Worm (Caenorhabditis elegans) whole organism, L1 larva: ENCODE results near the gene sra-27.
A peak's percentile ranks its signal among the peaks of the same experiment; 100 is the strongest.

Experiments
- C04F5.9 ChIP-seq: sonication (generic microtip); optimal IDR thresholded peaks from 2 replicates; lab custom pipeline; 2016; ENCODE audit warnings: missing genetic modification characterization, missing compliant biosample characterization
- C16A3.4 ChIP-seq: fragments of 150-350 bp; optimal IDR thresholded peaks from 2 replicates; lab custom pipeline; 2014; ENCODE audit warnings: missing biosample characterization, missing genetic modification characterization
- C34B4.2 ChIP-seq: sonication (generic microtip); optimal IDR thresholded peaks from 2 replicates; lab custom pipeline; 2017; ENCODE audit warnings: mild to moderate bottlenecking, missing genetic modification characterization, missing compliant biosample characterization
- F16B12.6 ChIP-seq: fragments of 150-350 bp; optimal IDR thresholded peaks from 2 replicates; lab custom pipeline; 2014; ENCODE audit warnings: missing biosample characterization, missing genetic modification characterization
- aly-2 ChIP-seq: fragments of 150-350 bp; optimal IDR thresholded peaks from 2 replicates; lab custom pipeline; 2014; ENCODE audit warnings: missing biosample characterization, missing genetic modification characterization
- blmp-1 ChIP-seq: fragments of 150-350 bp; optimal IDR thresholded peaks from 2 replicates; lab custom pipeline; 2014; ENCODE audit warnings: missing biosample characterization, missing genetic modification characterization
- ceh-82 ChIP-seq, 3 experiments: fragments of 150-350 bp in 1 of 3; sonication (generic microtip) in 2 of 3; optimal IDR thresholded peaks; 2 replicates each; lab custom pipeline; 2014 to 2017; ENCODE audit warnings: missing biosample characterization in 3 of 3, missing genetic modification characterization in 3 of 3
- ceh-90 ChIP-seq: sonication (generic microtip); optimal IDR thresholded peaks from 2 replicates; lab custom pipeline; 2016; ENCODE audit warnings: missing genetic modification characterization, missing compliant biosample characterization
- ces-1 ChIP-seq: fragments of 150-350 bp; optimal IDR thresholded peaks from 2 replicates; lab custom pipeline; 2014; ENCODE audit warnings: missing biosample characterization, missing genetic modification reagents, missing genetic modification characterization
- dpl-1 ChIP-seq, 3 experiments: fragments of 150-350 bp in 2 of 3; sonication (generic microtip) in 1 of 3; optimal IDR thresholded peaks; 2 replicates each; lab custom pipeline; 2014 to 2017; ENCODE audit warnings: missing biosample characterization in 3 of 3, missing genetic modification characterization in 3 of 3, missing genetic modification reagents in 3 of 3
- efl-1 ChIP-seq, 4 experiments: fragments of 150-350 bp; optimal IDR thresholded peaks in 3 of 4; peaks in 1 of 4; 1 replicate in 1 of 4; 2 replicates in 3 of 4; lab custom pipeline; 2014; ENCODE audit warnings: missing biosample characterization in 2 of 4, missing genetic modification characterization in 2 of 4, missing genetic modification reagents in 2 of 4
- efl-3 ChIP-seq: fragments of 200-800 bp; sonication (Bioruptor generic); optimal IDR thresholded peaks from 2 replicates; lab custom pipeline; 2018; ENCODE audit warnings: mild to moderate bottlenecking, missing genetic modification characterization, missing compliant biosample characterization
- egl-27 ChIP-seq, 2 experiments: fragments of 150-350 bp in 1 of 2; sonication (generic microtip); optimal IDR thresholded peaks; 3 replicates each; lab custom pipeline; 2017 to 2018; ENCODE audit warnings: missing biosample characterization in 2 of 2, missing genetic modification characterization in 2 of 2, missing genetic modification reagents in 2 of 2
- elt-2 ChIP-seq: sonication (generic microtip); optimal IDR thresholded peaks from 2 replicates; lab custom pipeline; 2016; ENCODE audit warnings: missing genetic modification characterization, mild to moderate bottlenecking, inconsistent platforms, missing compliant biosample characterization, missing genetic modification reagents
- fkh-10 ChIP-seq: sonication (generic microtip); optimal IDR thresholded peaks from 2 replicates; lab custom pipeline; 2017; ENCODE audit warnings: missing biosample characterization, missing genetic modification reagents, missing genetic modification characterization
- fkh-8 ChIP-seq: sonication (generic microtip); optimal IDR thresholded peaks from 2 replicates; lab custom pipeline; 2016; ENCODE audit warnings: mild to moderate bottlenecking, missing genetic modification characterization, missing compliant biosample characterization
- fos-1 ChIP-seq: fragments of 150-350 bp; optimal IDR thresholded peaks from 2 replicates; lab custom pipeline; 2014; ENCODE audit warnings: missing biosample characterization, missing genetic modification characterization
- hlh-17 ChIP-seq: fragments of 200-800 bp; sonication (Bioruptor generic); optimal IDR thresholded peaks from 2 replicates; lab custom pipeline; 2018; ENCODE audit warnings: missing genetic modification characterization, mild to moderate bottlenecking, missing compliant biosample characterization, moderate library complexity, borderline replicate concordance
- isw-1 ChIP-seq: fragments of 200-800 bp; sonication (Bioruptor generic); IDR thresholded peaks from 2 replicates; pipeline ENCODE4 v1.3.6; 2022; ENCODE audit warnings: missing genetic modification characterization, missing compliant biosample characterization
- lin-14 ChIP-seq: fragments of 200-800 bp; sonication (Bioruptor generic); optimal IDR thresholded peaks from 2 replicates; lab custom pipeline; 2018; ENCODE audit warnings: mild to moderate bottlenecking, missing genetic modification characterization, moderate library complexity, missing compliant biosample characterization
- lin-35 ChIP-seq, 2 experiments: fragments of 150-350 bp; optimal IDR thresholded peaks; 2 replicates each; lab custom pipeline; 2014; ENCODE audit warnings: missing biosample characterization in 2 of 2, missing genetic modification characterization in 2 of 2, missing genetic modification reagents in 2 of 2
- lin-39 ChIP-seq: fragments of 150-350 bp; optimal IDR thresholded peaks from 2 replicates; lab custom pipeline; 2014; ENCODE audit warnings: missing biosample characterization, missing genetic modification reagents, missing genetic modification characterization
- mdl-1 ChIP-seq, 2 experiments: fragments of 150-350 bp; optimal IDR thresholded peaks; 2 replicates each; lab custom pipeline; 2014 to 2017; ENCODE audit warnings: missing biosample characterization in 2 of 2, missing genetic modification characterization in 2 of 2, inconsistent platforms in 1 of 2
- mef-2 ChIP-seq: fragments of 150-350 bp; optimal IDR thresholded peaks from 2 replicates; lab custom pipeline; 2014; ENCODE audit warnings: missing biosample characterization, missing genetic modification characterization
- mep-1 ChIP-seq: fragments of 150-350 bp; optimal IDR thresholded peaks from 2 replicates; lab custom pipeline; 2014; ENCODE audit warnings: missing biosample characterization, missing genetic modification characterization
- nhr-11 ChIP-seq: fragments of 150-350 bp; optimal IDR thresholded peaks from 2 replicates; lab custom pipeline; 2014; ENCODE audit warnings: missing biosample characterization, missing genetic modification characterization
- nhr-12 ChIP-seq: sonication (generic microtip); optimal IDR thresholded peaks from 2 replicates; lab custom pipeline; 2017; ENCODE audit warnings: missing biosample characterization, missing genetic modification characterization
- nhr-20 ChIP-seq: sonication (generic microtip); optimal IDR thresholded peaks from 2 replicates; lab custom pipeline; 2016; ENCODE audit warnings: mild to moderate bottlenecking, missing genetic modification characterization, missing compliant biosample characterization
- nhr-71 ChIP-seq: sonication (generic microtip); optimal IDR thresholded peaks from 2 replicates; lab custom pipeline; 2016; ENCODE audit warnings: mild to moderate bottlenecking, missing genetic modification characterization, moderate library complexity, missing compliant biosample characterization
- nhr-85 ChIP-seq: sonication (generic microtip); peaks from one replicate; lab custom pipeline; 2016; ENCODE audit warnings: missing genetic modification characterization, inconsistent platforms, missing compliant biosample characterization
- pqm-1 ChIP-seq: sonication (generic microtip); optimal IDR thresholded peaks from 3 replicates; lab custom pipeline; 2017; ENCODE audit warnings: missing biosample characterization, missing genetic modification characterization
- rnt-1 ChIP-seq: sonication (generic microtip); optimal IDR thresholded peaks from 2 replicates; lab custom pipeline; 2016; ENCODE audit warnings: mild to moderate bottlenecking, missing genetic modification characterization, moderate library complexity, missing compliant biosample characterization
- sox-4 ChIP-seq: sonication (generic microtip); optimal IDR thresholded peaks from 2 replicates; lab custom pipeline; 2016; ENCODE audit warnings: missing genetic modification characterization, missing compliant biosample characterization
- swsn-7 ChIP-seq: sonication (generic microtip); optimal IDR thresholded peaks from 2 replicates; lab custom pipeline; 2016; ENCODE audit warnings: missing genetic modification characterization, missing compliant biosample characterization
- unc-130 ChIP-seq: fragments of 150-350 bp; optimal IDR thresholded peaks from 2 replicates; lab custom pipeline; 2017; ENCODE audit warnings: missing biosample characterization, missing genetic modification characterization, inconsistent platforms
- unc-62 ChIP-seq: fragments of 150-350 bp; optimal IDR thresholded peaks from 2 replicates; lab custom pipeline; 2014; ENCODE audit warnings: missing biosample characterization, missing genetic modification reagents, missing genetic modification characterization
- vab-15 ChIP-seq: sonication (generic microtip); optimal IDR thresholded peaks from 2 replicates; lab custom pipeline; 2017; ENCODE audit warnings: missing genotype, mild to moderate bottlenecking, missing genetic modification characterization, missing compliant biosample characterization
- xbp-1 ChIP-seq: sonication (generic microtip); optimal IDR thresholded peaks from 2 replicates; lab custom pipeline; 2016; ENCODE audit warnings: missing genetic modification characterization, missing compliant biosample characterization
- zip-4 ChIP-seq: fragments of 200-800 bp; sonication (Bioruptor generic); optimal IDR thresholded peaks from 2 replicates; lab custom pipeline; 2018; ENCODE audit warnings: mild to moderate bottlenecking, missing genetic modification characterization, moderate library complexity, missing compliant biosample characterization

The sra-27 gene

DNA sequence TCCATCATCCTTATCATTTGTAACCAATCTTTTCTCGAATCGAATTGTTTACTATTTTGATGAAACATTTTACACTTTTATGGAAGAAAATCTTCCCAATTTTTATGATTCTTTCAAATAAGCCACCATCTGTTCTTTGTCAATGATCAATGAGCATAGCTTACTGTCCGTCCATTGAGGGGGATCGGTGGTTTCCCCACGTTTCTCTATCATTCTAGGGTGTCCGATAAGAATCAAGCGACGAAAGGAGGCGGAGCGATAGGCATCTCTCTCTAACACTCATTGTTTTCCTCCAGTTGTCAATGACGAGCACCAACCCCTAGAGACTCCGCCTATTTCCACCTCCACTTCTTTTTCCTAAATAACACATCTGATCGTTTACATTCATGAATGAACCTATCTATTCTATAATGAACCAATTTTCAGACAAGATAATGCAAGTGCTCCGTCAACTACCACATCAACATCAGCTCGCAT is 44.3 kb upstream of the sra-27 start, which contains the start of gene C56E6.2:
C56E6.2 (plus strand) TSS at position 427 of the 477 bp plus-strand sequence.
- TF ChIP-seq elt-2 (peak; percentile 2), mdl-1 (tag; optimal IDR thresholded peaks at IDR 0.05; lab: Kevin White, UChicago) (no peak)

DNA sequence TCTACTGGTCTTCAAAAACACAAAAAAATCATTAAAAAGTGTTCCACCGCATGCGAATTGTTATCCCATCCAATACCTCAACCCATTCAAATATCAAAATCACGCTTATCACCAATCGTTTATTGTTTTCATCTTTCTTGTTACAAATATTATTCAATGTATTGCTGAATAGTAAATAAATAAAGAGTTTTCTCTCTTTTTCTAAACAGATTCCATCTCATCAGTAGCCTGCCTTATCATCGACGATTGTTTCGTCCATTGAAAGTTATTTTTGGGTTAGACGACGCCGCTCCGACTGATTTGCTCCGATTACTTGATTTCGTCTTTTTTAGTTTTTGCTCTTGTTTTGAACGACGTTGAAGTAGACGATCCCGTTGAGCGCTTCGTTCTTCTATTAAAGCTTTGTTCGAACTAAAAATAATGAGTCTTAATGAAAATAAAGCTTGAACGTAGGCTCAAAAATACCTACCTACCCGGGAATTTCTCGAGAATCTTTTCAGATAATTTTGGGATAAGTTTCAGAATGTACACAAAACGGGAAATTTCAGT is 42.6 kb upstream of the sra-27 start:
- TF ChIP-seq elt-2 (no peak), efl-1 (optimal IDR thresholded peaks at IDR 0.05; lab: Kevin White, UChicago) (no peak), efl-1 (GFP tag; optimal IDR thresholded peaks at IDR 0.05 in 1 of 2; lab: Kevin White, UChicago) (peak in 1 of 2 experiments; percentile 56)

- TF ChIP-seq isw-1, result no peak
- TF ChIP-seq nhr-12, result no peak
- no peak for TF ChIP-seq mdl-1 (tag; optimal IDR thresholded peaks at IDR 0.05; lab: Kevin White, UChicago)
- no peak for TF ChIP-seq F16B12.6 (tag; lab: Kevin White, UChicago)
- no peak for TF ChIP-seq ces-1 (GFP tag; lab: Kevin White, UChicago)
- no peak for TF ChIP-seq zip-4 (GFP tag; lab: Kevin White, UChicago)
- no peak for TF ChIP-seq ceh-90
- no peak for TF ChIP-seq sox-4 (tag; lab: Kevin White, UChicago)
- TF ChIP-seq C34B4.2, result no peak
These were observed 40.2 kb upstream of the sra-27 start, which contains the start of gene C56E6.4 for ce11 chrII:6528629-6529028. Gene C56E6.4, minus strand, starts transcription at chrII:6528729.

ce11 chrII:6531527-6531926 is 37.3 kb upstream of the sra-27 start, which contains the start of gene abch-1:
Gene abch-1, minus strand, starts transcription at chrII:6531627.
- TF ChIP-seq ceh-90 (no peak), fos-1 (tag; lab: Kevin White, UChicago) (no peak), nhr-11 (tag; lab: Kevin White, UChicago) (no peak), egl-27 (tag; optimal IDR thresholded peaks at IDR 0.05; lab: Kevin White, UChicago) (no peak), efl-3 (GFP tag; lab: Kevin White, UChicago) (no peak), unc-130 (tag; lab: Kevin White, UChicago) (no peak), swsn-7 (no peak), fkh-10 (GFP tag; lab: Kevin White, UChicago) (no peak), dpl-1 (GFP tag; optimal IDR thresholded peaks at IDR 0.05; lab: Kevin White, UChicago) (no peak), isw-1 (no peak), elt-2 (no peak)

DNA sequence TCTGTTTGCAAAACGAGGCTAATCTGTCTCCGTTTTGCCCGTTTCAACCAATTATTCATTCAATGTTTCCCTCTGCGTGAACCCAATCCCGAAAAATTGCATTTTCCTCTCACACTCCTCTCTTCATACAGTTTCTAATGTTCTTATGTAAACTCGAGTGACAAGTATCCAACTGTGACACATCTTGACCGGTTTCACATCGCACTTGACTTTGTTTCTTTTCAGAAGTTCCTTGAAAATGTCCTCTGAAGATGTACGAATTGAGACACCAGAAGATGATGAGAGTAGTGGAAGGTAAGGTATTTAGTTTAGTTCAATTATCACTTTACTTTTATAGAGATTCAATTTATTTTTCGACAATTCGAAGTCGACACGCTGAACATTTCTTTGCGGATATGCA is 36.9 kb upstream of the sra-27 start, which contains the start of gene abcx-1:
abcx-1 (plus strand) TSS at position 224 of the 400 bp plus-strand sequence.
- TF ChIP-seq hlh-17 (no peak), nhr-85 (tag; lab: Kevin White, UChicago) (peak; percentile 79), pqm-1 (tag; lab: Kevin White, UChicago) (no peak), lin-14 (GFP tag; lab: Kevin White, UChicago) (peak; percentile 45), aly-2 (tag; lab: Kevin White, UChicago) (no peak)

ce11 chrII:6535957-6536424 is 32.8 kb upstream of the sra-27 start, which contains the start of gene utp-20:
Gene utp-20, plus strand, starts transcription at chrII:6536374.
- TF ChIP-seq F16B12.6 (tag; lab: Kevin White, UChicago) (peak; percentile 30), nhr-85 (tag; lab: Kevin White, UChicago) (peak; percentile 65), mef-2 (no peak), C04F5.9 (tag; lab: Kevin White, UChicago) (no peak), sox-4 (tag; lab: Kevin White, UChicago) (no peak), lin-39 (peak; percentile 2), elt-2 (peak; percentile 5), mdl-1 (tag; optimal IDR thresholded peaks at IDR 0.05; lab: Kevin White, UChicago) (peak in 1 of 2 experiments; percentile 10), dpl-1 (GFP tag; optimal IDR thresholded peaks at IDR 0.05; lab: Kevin White, UChicago) (peak; percentile 83 to 93 (median 92)), zip-4 (GFP tag; lab: Kevin White, UChicago) (no peak), lin-35 (GFP tag; optimal IDR thresholded peaks at IDR 0.05; lab: Kevin White, UChicago) (peak; percentile 90 to 97), efl-1 (optimal IDR thresholded peaks at IDR 0.05; lab: Kevin White, UChicago) (peak; percentile 81 to 92), efl-1 (GFP tag; optimal IDR thresholded peaks at IDR 0.05 in 1 of 2; lab: Kevin White, UChicago) (peak; percentile 92 to 99), blmp-1 (tag; lab: Kevin White, UChicago) (peak; percentile 49), swsn-7 (peak; percentile 50), unc-130 (tag; lab: Kevin White, UChicago) (peak; percentile 19), xbp-1 (tag; lab: Kevin White, UChicago) (peak; percentile 56), fkh-8 (peak; percentile 26), lin-14 (GFP tag; lab: Kevin White, UChicago) (peak; percentile 60), C16A3.4 (tag; lab: Kevin White, UChicago) (peak; percentile 83), unc-62 (GFP tag; lab: Kevin White, UChicago) (no peak), rnt-1 (peak; percentile 52), vab-15 (tag; lab: Kevin White, UChicago) (no peak), nhr-20 (tag; lab: Kevin White, UChicago) (peak; percentile 46), nhr-71 (peak; percentile 66), ceh-82 (tag; optimal IDR thresholded peaks at IDR 0.05; lab: Kevin White, UChicago) (peak in 2 of 3 experiments; percentile 4 to 43), mep-1 (peak; percentile 62)
